Fruit fly (Drosophila melanogaster) whole organism, embryonic: ENCODE data around the gene Sec5.

ENCODE experiments used
- Atf-2 ChIP-seq: fragments of 200-800 bp; sonication (Bioruptor generic); optimal IDR thresholded peaks from 2 replicates; lab custom pipeline; 2016; ENCODE audit warnings: missing biosample characterization, missing genetic modification characterization
- CG10147 ChIP-seq: fragments of 200-800 bp; sonication (Bioruptor generic); optimal IDR thresholded peaks from 2 replicates; lab custom pipeline; 2019; ENCODE audit warnings: missing biosample characterization, mild to moderate bottlenecking, missing genetic modification characterization, moderate library complexity
- CG10959 ChIP-seq: fragments of 200-800 bp; sonication (Bioruptor generic); IDR thresholded peaks from 2 replicates; pipeline ENCODE4 v1.3.6; 2022; ENCODE audit warnings: missing biosample characterization, missing genetic modification characterization
- CG11093 ChIP-seq: fragments of 200-800 bp; sonication (Bioruptor generic); IDR thresholded peaks from 3 replicates; pipeline ENCODE4 v1.3.6; 2022; ENCODE audit warnings: missing biosample characterization, missing genetic modification characterization
- CG11456 ChIP-seq: fragments of 200-800 bp; sonication (Bioruptor generic); IDR thresholded peaks from 3 replicates; pipeline ENCODE4 v1.3.6; 2022; ENCODE audit warnings: missing biosample characterization, missing genetic modification characterization
- CG12744 ChIP-seq: fragments of 200-800 bp; sonication (Bioruptor generic); optimal IDR thresholded peaks from 2 replicates; lab custom pipeline; 2016; ENCODE audit warnings: missing biosample characterization, missing genetic modification characterization
- CG14860 ChIP-seq: fragments of 200-800 bp; sonication (Bioruptor generic); IDR thresholded peaks from 3 replicates; pipeline ENCODE4 v1.3.6; 2022; ENCODE audit warnings: missing biosample characterization, missing genetic modification characterization; ENCODE audit not compliant: partially characterized antibody
- CG15696 ChIP-seq: fragments of 200-800 bp; sonication (Bioruptor generic); optimal IDR thresholded peaks from 2 replicates; lab custom pipeline; 2019; ENCODE audit warnings: missing biosample characterization, mild to moderate bottlenecking, missing genetic modification characterization, moderate library complexity
- CG2202 ChIP-seq: fragments of 200-800 bp; sonication (Bioruptor generic); optimal IDR thresholded peaks from 2 replicates; lab custom pipeline; 2018; ENCODE audit warnings: missing biosample characterization, mild to moderate bottlenecking, missing genetic modification characterization
- CG2889 ChIP-seq: fragments of 200-800 bp; sonication (Bioruptor generic); IDR thresholded peaks from 3 replicates; pipeline ENCODE4 v1.3.6; 2022; ENCODE audit warnings: missing biosample characterization, missing genetic modification characterization
- CG34224 ChIP-seq: fragments of 200-800 bp; sonication (Bioruptor generic); IDR thresholded peaks from 3 replicates; pipeline ENCODE4 v1.3.6; 2022; ENCODE audit warnings: missing biosample characterization, missing genetic modification characterization; ENCODE audit not compliant: partially characterized antibody
- CG43689 ChIP-seq: fragments of 200-800 bp; sonication (Bioruptor generic); IDR thresholded peaks from 2 replicates; pipeline ENCODE4 v1.3.6; 2022; ENCODE audit warnings: missing biosample characterization, missing genetic modification characterization
- CG4404 ChIP-seq: fragments of 200-800 bp; sonication (Bioruptor generic); IDR thresholded peaks from 2 replicates; pipeline ENCODE4 v1.3.6; 2022; ENCODE audit warnings: missing biosample characterization, missing genetic modification characterization
- CG4424 ChIP-seq: fragments of 200-800 bp; sonication (Bioruptor generic); optimal IDR thresholded peaks from 3 replicates; lab custom pipeline; 2016; ENCODE audit warnings: missing biosample characterization, missing genetic modification characterization
- CG4854 ChIP-seq: fragments of 200-800 bp; sonication (Bioruptor generic); optimal IDR thresholded peaks from 2 replicates; lab custom pipeline; 2016; ENCODE audit warnings: missing biosample characterization, missing genetic modification characterization, inconsistent platforms
- CG5953 ChIP-seq: fragments of 200-800 bp; sonication (Bioruptor generic); IDR thresholded peaks from 2 replicates; pipeline ENCODE4 v1.3.6; 2022; ENCODE audit warnings: missing biosample characterization, missing genetic modification characterization
- CG6791 ChIP-seq: fragments of 200-800 bp; sonication (Bioruptor generic); IDR thresholded peaks from 3 replicates; pipeline ENCODE4 v1.3.6; 2022; ENCODE audit warnings: missing biosample characterization, missing genetic modification characterization; ENCODE audit not compliant: partially characterized antibody
- CG7271 ChIP-seq: fragments of 200-800 bp; sonication (Bioruptor generic); optimal IDR thresholded peaks from 2 replicates; lab custom pipeline; 2018; ENCODE audit warnings: missing biosample characterization, mild to moderate bottlenecking, missing genetic modification characterization, moderate library complexity
- CG8944 ChIP-seq: fragments of 200-800 bp; sonication (Bioruptor generic); optimal IDR thresholded peaks from 3 replicates; lab custom pipeline; 2016; ENCODE audit warnings: missing biosample characterization, missing genetic modification characterization
- CG9609 ChIP-seq: fragments of 200-800 bp; sonication (Bioruptor generic); optimal IDR thresholded peaks from 3 replicates; lab custom pipeline; 2016; ENCODE audit warnings: missing biosample characterization, missing genetic modification characterization
- CG9817 ChIP-seq: fragments of 200-800 bp; sonication (Bioruptor generic); optimal IDR thresholded peaks from 2 replicates; lab custom pipeline; 2018; ENCODE audit warnings: missing biosample characterization, mild to moderate bottlenecking, missing genetic modification characterization, moderate library complexity
- Drgx ChIP-seq: fragments of 200-800 bp; sonication (Bioruptor generic); IDR thresholded peaks from 2 replicates; pipeline ENCODE4 v1.3.6; 2022; ENCODE audit warnings: missing biosample characterization, missing genetic modification characterization
- Fer3 ChIP-seq: fragments of 200-800 bp; sonication (Bioruptor generic); optimal IDR thresholded peaks from 2 replicates; lab custom pipeline; 2018; ENCODE audit warnings: missing biosample characterization, mild to moderate bottlenecking, missing genetic modification characterization, moderate library complexity
- Gug ChIP-seq: fragments of 200-800 bp; sonication (Bioruptor generic); IDR thresholded peaks from 4 replicates; pipeline ENCODE4 v1.3.6; 2022; ENCODE audit warnings: missing biosample characterization, missing genetic modification characterization
- H2.0 ChIP-seq: fragments of 200-800 bp; sonication (Bioruptor generic); IDR thresholded peaks from 2 replicates; pipeline ENCODE4 v1.3.6; 2022; ENCODE audit warnings: missing biosample characterization, missing genetic modification characterization
- Hey ChIP-seq: fragments of 200-800 bp; sonication (Bioruptor generic); optimal IDR thresholded peaks from 3 replicates; lab custom pipeline; 2018; ENCODE audit warnings: missing biosample characterization, mild to moderate bottlenecking, missing genetic modification characterization
- Nf-YA ChIP-seq: fragments of 200-800 bp; sonication (Bioruptor generic); IDR thresholded peaks from 2 replicates; pipeline ENCODE4 v1.3.6; 2022; ENCODE audit warnings: missing biosample characterization, missing genetic modification characterization
- Stat92E ChIP-seq, 3 experiments: fragments of >200 bp in 2 of 3; fragments of 200-800 bp in 1 of 3; sonication (Bioruptor generic) in 1 of 3; optimal IDR thresholded peaks; 2 replicates each; lab custom pipeline; 2017 to 2019; ENCODE audit warnings: missing biosample characterization in 3 of 3, missing genetic modification characterization in 3 of 3, mild to moderate bottlenecking in 1 of 3, moderate library complexity in 1 of 3
- abd-A ChIP-seq: fragments of 200-800 bp; sonication (Bioruptor generic); optimal IDR thresholded peaks from 3 replicates; lab custom pipeline; 2019; ENCODE audit warnings: missing biosample characterization, mild to moderate bottlenecking, missing genetic modification characterization, moderate library complexity
- al ChIP-seq: fragments of 200-800 bp; sonication (Bioruptor generic); IDR thresholded peaks from 2 replicates; pipeline ENCODE4 v1.3.6; 2022; ENCODE audit warnings: missing biosample characterization, missing genetic modification characterization
- chm ChIP-seq: fragments of 200-800 bp; sonication (Bioruptor generic); IDR thresholded peaks from 2 replicates; pipeline ENCODE4 v1.3.6; 2022; ENCODE audit warnings: missing biosample characterization, missing genetic modification characterization
- dati ChIP-seq: fragments of 200-800 bp; sonication (Bioruptor generic); IDR thresholded peaks from 2 replicates; pipeline ENCODE4 v1.3.6; 2022; ENCODE audit warnings: missing biosample characterization, missing genetic modification characterization
- disco-r ChIP-seq: fragments of 200-800 bp; sonication (Bioruptor generic); optimal IDR thresholded peaks from 2 replicates; lab custom pipeline; 2016; ENCODE audit warnings: missing biosample characterization, missing genetic modification characterization
- ewg ChIP-seq: fragments of 200-800 bp; sonication (Bioruptor generic); optimal IDR thresholded peaks from 3 replicates; lab custom pipeline; 2017; ENCODE audit warnings: mild to moderate bottlenecking, missing biosample characterization, missing genetic modification reagents, missing genetic modification characterization
- gsb ChIP-seq: fragments of 200-800 bp; sonication (Bioruptor generic); IDR thresholded peaks from 2 replicates; pipeline ENCODE4 v1.3.6; 2022; ENCODE audit warnings: missing biosample characterization, missing genetic modification characterization
- hkb ChIP-seq, 2 experiments: fragments of 200-800 bp in 1 of 2; fragments of >200 bp in 1 of 2; sonication (Bioruptor generic) in 1 of 2; IDR thresholded peaks in 1 of 2; optimal IDR thresholded peaks in 1 of 2; 2 replicates each; pipeline versions ENCODE4 v1.3.6 to Lab custom; 2017 to 2022; ENCODE audit warnings: missing biosample characterization in 1 of 2, missing genetic modification characterization in 1 of 2
- insv ChIP-seq, 2 experiments: fragments of 200-800 bp; sonication (Bioruptor generic); optimal IDR thresholded peaks; 3 replicates each; lab custom pipeline; 2016 to 2018; ENCODE audit warnings: missing biosample characterization in 2 of 2, missing genetic modification characterization in 2 of 2
- lab ChIP-seq: fragments of 200-800 bp; sonication (Bioruptor generic); optimal IDR thresholded peaks from 3 replicates; lab custom pipeline; 2017; ENCODE audit warnings: missing biosample characterization, missing genetic modification characterization, mild to moderate bottlenecking, moderate library complexity, missing genetic modification reagents
- pfk ChIP-seq: fragments of 200-800 bp; sonication (Bioruptor generic); optimal IDR thresholded peaks from 2 replicates; lab custom pipeline; 2018; ENCODE audit warnings: missing biosample characterization, mild to moderate bottlenecking, missing genetic modification characterization, moderate library complexity
- prd ChIP-seq, 3 experiments: fragments of >200 bp in 2 of 3; fragments of 200-800 bp in 1 of 3; sonication (Bioruptor generic) in 1 of 3; optimal IDR thresholded peaks in 2 of 3; IDR thresholded peaks in 1 of 3; 2 replicates in 2 of 3; 3 replicates in 1 of 3; pipeline versions ENCODE4 v1.3.6 to Lab custom; 2017 to 2022; ENCODE audit warnings: missing biosample characterization in 1 of 3, missing genetic modification characterization in 1 of 3
- shn ChIP-seq: fragments of 200-800 bp; sonication (Bioruptor generic); optimal IDR thresholded peaks from 3 replicates; lab custom pipeline; 2016; ENCODE audit warnings: missing biosample characterization, missing genetic modification characterization
- slou ChIP-seq: fragments of 200-800 bp; sonication (Bioruptor generic); optimal IDR thresholded peaks from 3 replicates; lab custom pipeline; 2016; ENCODE audit warnings: missing biosample characterization, missing genetic modification characterization
- trem ChIP-seq: fragments of 200-800 bp; optimal IDR thresholded peaks from 3 replicates; lab custom pipeline; 2019; ENCODE audit warnings: missing biosample characterization, mild to moderate bottlenecking, missing genetic modification characterization, moderate library complexity
- zf30C ChIP-seq: fragments of 200-800 bp; sonication (Bioruptor generic); optimal IDR thresholded peaks from 3 replicates; lab custom pipeline; 2018; ENCODE audit warnings: missing biosample characterization, mild to moderate bottlenecking, missing genetic modification characterization

Gene Sec5

DNA sequence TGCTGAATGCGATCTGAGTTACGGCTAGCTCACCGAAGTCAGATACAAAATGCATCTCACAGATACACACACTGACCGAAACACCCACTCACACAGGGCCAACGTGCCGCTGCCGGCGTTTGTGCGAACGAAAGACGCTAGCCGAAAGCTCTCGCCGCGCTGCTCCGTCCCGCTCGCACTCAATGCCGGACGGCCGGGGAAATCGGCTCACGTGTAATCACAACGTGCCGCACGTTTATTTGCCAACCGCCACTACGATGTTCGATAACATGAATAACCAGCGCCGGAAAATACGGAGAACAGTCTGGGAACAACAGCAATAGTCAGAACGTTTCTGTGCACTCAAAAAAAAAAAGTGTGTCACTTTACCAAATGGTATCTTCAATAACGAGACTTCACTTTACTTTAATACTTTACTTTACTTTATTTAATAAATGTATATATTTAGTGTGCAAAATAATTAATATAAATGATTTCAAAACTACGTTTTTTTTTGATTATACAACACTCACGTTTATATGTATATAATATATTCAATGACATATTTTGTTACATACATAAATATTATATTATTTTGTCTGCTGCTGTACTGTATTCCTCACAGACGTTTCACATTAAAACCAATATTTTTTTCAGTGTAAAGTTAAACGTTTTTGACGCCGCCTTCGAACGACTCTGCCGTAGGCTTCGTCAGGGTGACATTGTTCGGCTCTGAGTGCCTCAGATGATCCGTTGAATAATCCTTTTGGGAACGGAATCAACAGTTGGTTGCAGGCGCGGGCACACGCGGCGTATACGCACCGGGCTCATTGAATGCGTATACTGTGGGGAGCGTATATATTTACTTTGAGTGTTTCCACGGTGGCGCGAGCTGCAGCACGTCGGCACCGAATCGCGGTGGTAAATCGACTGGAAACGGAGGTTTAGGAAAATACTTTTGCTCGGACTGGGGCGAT lies 50.4 kb downstream of the Sec5 start, which contains the start of gene tim (continued):
- TF ChIP-seq CG7271 (tag; lab: Kevin White, UChicago) = no peak
- no peak for TF ChIP-seq al (GFP tag; lab: Robert Waterston, UW)
- TF ChIP-seq chm (GFP tag; lab: Robert Waterston, UW) = no peak
- no peak for TF ChIP-seq CG10147 (GFP tag; lab: Kevin White, UChicago)
- no peak for TF ChIP-seq CG11093 (GFP tag; lab: Robert Waterston, UW)
- TF ChIP-seq CG10959 (GFP tag; lab: Robert Waterston, UW) = no peak
- no peak for TF ChIP-seq CG6791 (GFP tag; lab: Robert Waterston, UW)
- TF ChIP-seq Fer3 (tag; lab: Kevin White, UChicago) = no peak
- TF ChIP-seq zf30C (GFP tag; lab: Kevin White, UChicago) = no peak
- no peak for TF ChIP-seq CG9609
- TF ChIP-seq CG5953 (GFP tag; lab: Robert Waterston, UW) = no peak
- TF ChIP-seq CG14860 (GFP tag; lab: Robert Waterston, UW) = 0 out of 3 replicates have a peak, but pooled peaks have one; percentile 25
- no peak for TF ChIP-seq CG2202 (tag; lab: Kevin White, UChicago)
- TF ChIP-seq CG34224 (GFP tag; lab: Robert Waterston, UW) = no peak
- TF ChIP-seq disco-r (GFP tag; lab: Kevin White, UChicago) = no peak
- no peak for TF ChIP-seq pfk (GFP tag; lab: Kevin White, UChicago)
- no peak for TF ChIP-seq dati (GFP tag; lab: Robert Waterston, UW)
- TF ChIP-seq shn (GFP tag; lab: Kevin White, UChicago) = no peak
- peak; percentile 14 for TF ChIP-seq ewg (GFP tag; lab: Kevin White, UChicago)
- TF ChIP-seq Hey (tag; lab: Kevin White, UChicago) = no peak
- no peak for TF ChIP-seq CG9817 (tag; lab: Kevin White, UChicago)
- TF ChIP-seq CG4424 (GFP tag; lab: Kevin White, UChicago) = peak; percentile 51
- no peak for TF ChIP-seq gsb (GFP tag; lab: Robert Waterston, UW)
- TF ChIP-seq abd-A (tag; lab: Kevin White, UChicago) = no peak
- no peak for TF ChIP-seq Atf-2 (GFP tag; lab: Kevin White, UChicago)
- TF ChIP-seq H2.0 (GFP tag; lab: Robert Waterston, UW) = no peak
- no peak for TF ChIP-seq CG8944 (GFP tag; lab: Kevin White, UChicago)
- no peak for TF ChIP-seq CG4854 (GFP tag; lab: Kevin White, UChicago)
- no peak for TF ChIP-seq CG2889 (GFP tag; lab: Robert Waterston, UW)
- TF ChIP-seq CG15696 (tag; lab: Kevin White, UChicago) = no peak
- TF ChIP-seq lab = peak; percentile 17
- TF ChIP-seq hkb (optimal IDR thresholded peaks at IDR 0.05; lab: Kevin White, UChicago) = no peak
- peak; percentile 14; the same call in 1 of the 2 replicates for TF ChIP-seq hkb (GFP tag; IDR thresholded peaks at IDR 0.05; lab: Robert Waterston, UW)
- 0 out of 2 replicates have a peak, but pooled peaks have one; percentile 15 for TF ChIP-seq Nf-YA (GFP tag; lab: Robert Waterston, UW)
- TF ChIP-seq Stat92E (GFP tag; optimal IDR thresholded peaks at IDR 0.05; lab: Kevin White, UChicago) = no peak
- TF ChIP-seq Gug (GFP tag; lab: Robert Waterston, UW) = no peak
- TF ChIP-seq CG12744 = no peak
- no peak for TF ChIP-seq prd (optimal IDR thresholded peaks at IDR 0.05; lab: Kevin White, UChicago)
- no peak for TF ChIP-seq prd (GFP tag; IDR thresholded peaks at IDR 0.05; lab: Robert Waterston, UW)
- TF ChIP-seq CG43689 (GFP tag; lab: Robert Waterston, UW) = no peak
- no peak for TF ChIP-seq slou
- no peak for TF ChIP-seq insv (GFP tag; optimal IDR thresholded peaks at IDR 0.05; lab: Kevin White, UChicago)
- peak; percentile 13; the same call in 1 of the 2 replicates for TF ChIP-seq Drgx (GFP tag; lab: Robert Waterston, UW)
- 0 out of 3 replicates have a peak, but pooled peaks have one; percentile 44 for TF ChIP-seq CG11456 (GFP tag; lab: Robert Waterston, UW)
- TF ChIP-seq CG4404 (GFP tag; lab: Robert Waterston, UW) = no peak
- no peak for TF ChIP-seq trem
- TF ChIP-seq, all 482 proteins: peak for 111
